Fruit fly (Drosophila melanogaster): ENCODE data around the gene MnM.

DNA sequence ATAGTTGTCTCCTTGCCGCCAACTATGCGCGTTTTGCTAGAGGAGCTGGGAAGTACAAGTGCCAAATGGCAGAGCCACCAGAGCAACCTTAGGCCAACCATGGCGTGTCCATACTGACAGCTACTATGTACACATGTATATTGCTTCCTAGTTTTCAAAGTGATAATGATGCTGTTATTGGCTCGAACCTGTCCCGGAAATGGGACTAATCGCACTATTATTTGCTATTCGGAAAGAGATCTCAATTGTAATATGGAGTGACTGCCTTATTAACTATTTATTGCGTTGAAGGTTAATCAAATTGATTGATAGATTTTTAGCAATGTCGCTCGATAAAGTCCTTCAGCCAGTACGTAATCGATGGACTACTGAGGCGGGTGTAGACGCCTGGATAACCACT, 26.0 kb upstream of the MnM start, which contains the start of gene CG33159:
- no peak for TF ChIP-seq CG11762 (GFP tag; optimal IDR thresholded peaks at IDR 0.05; ENCODE audit: insufficient read depth)
- TF ChIP-seq CG10631 (GFP tag; optimal IDR thresholded peaks at IDR 0.05): no peak
- TF ChIP-seq CG16779 (tag; optimal IDR thresholded peaks at IDR 0.05): no peak
- TF ChIP-seq ss (GFP tag; optimal IDR thresholded peaks at IDR 0.05): no peak
- no peak for TF ChIP-seq Hr39 (GFP tag; optimal IDR thresholded peaks at IDR 0.05)
- no peak for TF ChIP-seq CG10669 (GFP tag; optimal IDR thresholded peaks at IDR 0.05)

Data from whole organism, prepupa.